Fruit fly (Drosophila melanogaster) whole organism, embryonic: ENCODE results near the gene fzy.

Source experiments
- Abd-B ChIP-seq: fragments of 200-800 bp; sonication (Bioruptor generic); optimal IDR thresholded peaks from 2 replicates; lab custom pipeline; 2018; ENCODE audit warnings: missing biosample characterization, mild to moderate bottlenecking, missing genetic modification characterization, moderate library complexity
- Adf1 ChIP-seq: fragments of 200-800 bp; sonication (Bioruptor generic); IDR thresholded peaks from 2 replicates; pipeline ENCODE4 v1.3.6; 2022; ENCODE audit warnings: missing biosample characterization, missing genetic modification characterization
- Awh ChIP-seq: fragments of 200-800 bp; sonication (Bioruptor generic); IDR thresholded peaks from 2 replicates; pipeline ENCODE4, ENCODE4 v1.3.6; 2022; ENCODE audit warnings: missing biosample characterization, missing genetic modification characterization
- CG10267 ChIP-seq: fragments of 200-800 bp; sonication (Bioruptor generic); optimal IDR thresholded peaks from 2 replicates; lab custom pipeline; 2018; ENCODE audit warnings: missing biosample characterization, mild to moderate bottlenecking, missing genetic modification characterization, moderate library complexity
- CG10462 ChIP-seq: fragments of 200-800 bp; sonication (Bioruptor generic); optimal IDR thresholded peaks from 2 replicates; lab custom pipeline; 2016; ENCODE audit warnings: missing biosample characterization, missing genetic modification characterization
- CG15011 ChIP-seq: fragments of 200-800 bp; sonication (Bioruptor generic); optimal IDR thresholded peaks from 3 replicates; lab custom pipeline; 2018; ENCODE audit warnings: missing biosample characterization, mild to moderate bottlenecking, missing genetic modification characterization
- CG16813 ChIP-seq: fragments of 200-800 bp; sonication (Bioruptor generic); IDR thresholded peaks from 3 replicates; pipeline ENCODE4 v1.3.6; 2022; ENCODE audit warnings: missing biosample characterization, missing genetic modification characterization; ENCODE audit not compliant: partially characterized antibody
- CG17328 ChIP-seq: fragments of 200-800 bp; sonication (Bioruptor generic); IDR thresholded peaks from 2 replicates; pipeline ENCODE4 v1.3.6; 2022; ENCODE audit warnings: missing biosample characterization, missing genetic modification characterization
- CG17359 ChIP-seq: fragments of 200-800 bp; sonication (Bioruptor generic); optimal IDR thresholded peaks from 3 replicates; lab custom pipeline; 2018; ENCODE audit warnings: missing biosample characterization, mild to moderate bottlenecking, missing genetic modification characterization, moderate library complexity
- CG18599 ChIP-seq: fragments of 200-800 bp; sonication (Bioruptor generic); optimal IDR thresholded peaks from 3 replicates; lab custom pipeline; 2017; ENCODE audit warnings: missing biosample characterization, missing genetic modification characterization, mild to moderate bottlenecking, moderate library complexity, missing genetic modification reagents
- CG18619 ChIP-seq: fragments of 200-800 bp; sonication (Bioruptor generic); optimal IDR thresholded peaks from 3 replicates; lab custom pipeline; 2017; ENCODE audit warnings: missing biosample characterization, mild to moderate bottlenecking, missing genetic modification characterization
- CG4282 ChIP-seq: fragments of 200-800 bp; sonication (Bioruptor generic); optimal IDR thresholded peaks from 2 replicates; lab custom pipeline; 2016; ENCODE audit warnings: missing biosample characterization, missing genetic modification characterization
- CG4617 ChIP-seq: fragments of 200-800 bp; sonication (Bioruptor generic); optimal IDR thresholded peaks from 3 replicates; lab custom pipeline; 2016; ENCODE audit warnings: missing biosample characterization, missing genetic modification characterization, borderline replicate concordance
- CG4730 ChIP-seq: fragments of 200-800 bp; sonication (Bioruptor generic); IDR thresholded peaks from 2 replicates; pipeline ENCODE4 v1.3.6; 2022; ENCODE audit warnings: missing biosample characterization, missing genetic modification characterization
- CG5245 ChIP-seq: fragments of 200-800 bp; sonication (Bioruptor generic); optimal IDR thresholded peaks from 3 replicates; lab custom pipeline; 2016; ENCODE audit warnings: missing biosample characterization, missing genetic modification characterization
- CG6791 ChIP-seq: fragments of 200-800 bp; sonication (Bioruptor generic); IDR thresholded peaks from 3 replicates; pipeline ENCODE4 v1.3.6; 2022; ENCODE audit warnings: missing biosample characterization, missing genetic modification characterization; ENCODE audit not compliant: partially characterized antibody
- CG6854 ChIP-seq: fragments of 200-800 bp; sonication (Bioruptor generic); optimal IDR thresholded peaks from 3 replicates; lab custom pipeline; 2017; ENCODE audit warnings: missing biosample characterization, mild to moderate bottlenecking, missing genetic modification characterization
- CG8359 ChIP-seq: fragments of 200-800 bp; sonication (Bioruptor generic); optimal IDR thresholded peaks from 2 replicates; lab custom pipeline; 2017; ENCODE audit warnings: missing biosample characterization, mild to moderate bottlenecking, missing genetic modification characterization, borderline replicate concordance
- CG9437 ChIP-seq: fragments of 200-800 bp; sonication (Bioruptor generic); optimal IDR thresholded peaks from 2 replicates; lab custom pipeline; 2018; ENCODE audit warnings: missing biosample characterization, mild to moderate bottlenecking, missing genetic modification characterization
- Doc3 ChIP-seq: fragments of 200-800 bp; sonication (Bioruptor generic); IDR thresholded peaks from 3 replicates; pipeline ENCODE4 v1.3.6; 2022; ENCODE audit warnings: missing biosample characterization, missing genetic modification characterization; ENCODE audit not compliant: partially characterized antibody
- H15 ChIP-seq: fragments of 200-800 bp; sonication (Bioruptor generic); IDR thresholded peaks from 3 replicates; pipeline ENCODE4 v1.3.6; 2022; ENCODE audit warnings: missing biosample characterization, missing genetic modification characterization
- Hand ChIP-seq: fragments of 200-800 bp; sonication (Bioruptor generic); optimal IDR thresholded peaks from 2 replicates; lab custom pipeline; 2017; ENCODE audit warnings: mild to moderate bottlenecking, missing biosample characterization, missing genetic modification reagents, missing genetic modification characterization
- Max ChIP-seq: fragments of 200-800 bp; sonication (Bioruptor generic); optimal IDR thresholded peaks from 2 replicates; lab custom pipeline; 2016; ENCODE audit warnings: missing biosample characterization, mild to moderate bottlenecking, missing genetic modification characterization
- NC2α ChIP-seq: fragments of 200-800 bp; sonication (Bioruptor generic); optimal IDR thresholded peaks from 2 replicates; lab custom pipeline; 2016; ENCODE audit warnings: missing biosample characterization, missing genetic modification characterization
- Optix ChIP-seq: fragments of 200-800 bp; sonication (Bioruptor generic); IDR thresholded peaks from 3 replicates; pipeline ENCODE4 v1.3.6; 2022; ENCODE audit warnings: missing biosample characterization, missing genetic modification characterization
- Sry-β ChIP-seq: fragments of 200-800 bp; sonication (Bioruptor generic); optimal IDR thresholded peaks from 2 replicates; lab custom pipeline; 2018; ENCODE audit warnings: missing biosample characterization, mild to moderate bottlenecking, missing genetic modification characterization, moderate library complexity
- Ssrp ChIP-seq: fragments of 200-800 bp; sonication (Bioruptor generic); optimal IDR thresholded peaks from 2 replicates; lab custom pipeline; 2018; ENCODE audit warnings: missing biosample characterization, mild to moderate bottlenecking, missing genetic modification characterization, moderate library complexity
- TFAM ChIP-seq: fragments of 200-800 bp; sonication (Bioruptor generic); optimal IDR thresholded peaks from 2 replicates; lab custom pipeline; 2017; ENCODE audit warnings: missing biosample characterization, missing genetic modification characterization, inconsistent platforms
- Taf1 ChIP-seq: fragments of 200-800 bp; sonication (Bioruptor generic); IDR thresholded peaks from 2 replicates; pipeline ENCODE4 v1.3.6; 2022; ENCODE audit warnings: missing biosample characterization, missing genetic modification characterization
- YL-1 ChIP-seq: fragments of 200-800 bp; sonication (Bioruptor generic); optimal IDR thresholded peaks from 3 replicates; lab custom pipeline; 2017; ENCODE audit warnings: missing biosample characterization, mild to moderate bottlenecking, missing genetic modification characterization
- bbx ChIP-seq: fragments of 200-800 bp; sonication (Bioruptor generic); IDR thresholded peaks from 2 replicates; pipeline ENCODE4 v1.3.6; 2022; ENCODE audit warnings: missing biosample characterization, missing genetic modification characterization; ENCODE audit not compliant: partially characterized antibody
- bowl ChIP-seq: fragments of 200-800 bp; sonication (Bioruptor generic); IDR thresholded peaks from 2 replicates; pipeline ENCODE4 v1.3.6; 2022; ENCODE audit warnings: missing biosample characterization, missing genetic modification characterization
- bsh ChIP-seq, 2 experiments: fragments of 200-800 bp; sonication (Bioruptor generic); optimal IDR thresholded peaks; 2 replicates each; lab custom pipeline; 2017 to 2018; ENCODE audit warnings: mild to moderate bottlenecking in 2 of 2, missing biosample characterization in 2 of 2, missing genetic modification characterization in 2 of 2, moderate library complexity in 1 of 2
- cato ChIP-seq: fragments of 200-800 bp; sonication (Bioruptor generic); optimal IDR thresholded peaks from 2 replicates; lab custom pipeline; 2016; ENCODE audit warnings: missing biosample characterization, missing genetic modification characterization, borderline replicate concordance
- caup ChIP-seq: fragments of 200-800 bp; sonication (Bioruptor generic); optimal IDR thresholded peaks from 3 replicates; lab custom pipeline; 2017; ENCODE audit warnings: missing biosample characterization, mild to moderate bottlenecking, missing genetic modification characterization, moderate library complexity; ENCODE audit not compliant: severe bottlenecking
- chn ChIP-seq: fragments of 200-800 bp; sonication (Bioruptor generic); optimal IDR thresholded peaks from 2 replicates; lab custom pipeline; 2016; ENCODE audit warnings: missing biosample characterization, missing genetic modification characterization
- ci ChIP-seq: fragments of 200-800 bp; sonication (Bioruptor generic); IDR thresholded peaks from 3 replicates; pipeline ENCODE4 v1.3.6; 2022; ENCODE audit warnings: missing biosample characterization, missing genetic modification characterization
- croc ChIP-seq: fragments of 200-800 bp; sonication (Bioruptor generic); conservative IDR thresholded peaks from 3 replicates; pipeline ENCODE4 v1.3.6; 2022; ENCODE audit warnings: missing biosample characterization, missing genetic modification characterization
- crol ChIP-seq: fragments of 200-800 bp; sonication (Bioruptor generic); IDR thresholded peaks from 2 replicates; pipeline ENCODE4 v1.3.6; 2022; ENCODE audit warnings: missing biosample characterization, missing genetic modification characterization
- grn ChIP-seq: fragments of 200-800 bp; sonication (Bioruptor generic); optimal IDR thresholded peaks from 3 replicates; lab custom pipeline; 2017; ENCODE audit warnings: missing biosample characterization, missing genetic modification characterization
- jumu ChIP-seq: fragments of 200-800 bp; sonication (Bioruptor generic); optimal IDR thresholded peaks from 3 replicates; lab custom pipeline; 2016; ENCODE audit warnings: missing biosample characterization, missing genetic modification characterization
- pho ChIP-seq: fragments of 200-800 bp; sonication (Bioruptor generic); optimal IDR thresholded peaks from 2 replicates; lab custom pipeline; 2016; ENCODE audit warnings: missing biosample characterization, missing genetic modification characterization
- prd ChIP-seq, 3 experiments: fragments of >200 bp in 2 of 3; fragments of 200-800 bp in 1 of 3; sonication (Bioruptor generic) in 1 of 3; optimal IDR thresholded peaks in 2 of 3; IDR thresholded peaks in 1 of 3; 2 replicates in 2 of 3; 3 replicates in 1 of 3; pipeline versions ENCODE4 v1.3.6 to Lab custom; 2017 to 2022; ENCODE audit warnings: missing biosample characterization in 1 of 3, missing genetic modification characterization in 1 of 3
- pros ChIP-seq: fragments of 200-800 bp; sonication (Bioruptor generic); optimal IDR thresholded peaks from 3 replicates; lab custom pipeline; 2019; ENCODE audit warnings: missing biosample characterization, mild to moderate bottlenecking, missing genetic modification characterization, moderate library complexity
- run ChIP-seq: fragments of 200-800 bp; sonication (Bioruptor generic); optimal IDR thresholded peaks from 3 replicates; lab custom pipeline; 2018; ENCODE audit warnings: missing biosample characterization, mild to moderate bottlenecking, missing genetic modification characterization
- sima ChIP-seq: fragments of 200-800 bp; sonication (Bioruptor generic); optimal IDR thresholded peaks from 2 replicates; lab custom pipeline; 2016; ENCODE audit warnings: missing biosample characterization, missing genetic modification characterization
- so ChIP-seq: fragments of 200-800 bp; sonication (Bioruptor generic); IDR thresholded peaks from 3 replicates; pipeline ENCODE4 v1.3.6; 2022; ENCODE audit warnings: missing biosample characterization, missing genetic modification characterization

The fzy gene

DNA sequence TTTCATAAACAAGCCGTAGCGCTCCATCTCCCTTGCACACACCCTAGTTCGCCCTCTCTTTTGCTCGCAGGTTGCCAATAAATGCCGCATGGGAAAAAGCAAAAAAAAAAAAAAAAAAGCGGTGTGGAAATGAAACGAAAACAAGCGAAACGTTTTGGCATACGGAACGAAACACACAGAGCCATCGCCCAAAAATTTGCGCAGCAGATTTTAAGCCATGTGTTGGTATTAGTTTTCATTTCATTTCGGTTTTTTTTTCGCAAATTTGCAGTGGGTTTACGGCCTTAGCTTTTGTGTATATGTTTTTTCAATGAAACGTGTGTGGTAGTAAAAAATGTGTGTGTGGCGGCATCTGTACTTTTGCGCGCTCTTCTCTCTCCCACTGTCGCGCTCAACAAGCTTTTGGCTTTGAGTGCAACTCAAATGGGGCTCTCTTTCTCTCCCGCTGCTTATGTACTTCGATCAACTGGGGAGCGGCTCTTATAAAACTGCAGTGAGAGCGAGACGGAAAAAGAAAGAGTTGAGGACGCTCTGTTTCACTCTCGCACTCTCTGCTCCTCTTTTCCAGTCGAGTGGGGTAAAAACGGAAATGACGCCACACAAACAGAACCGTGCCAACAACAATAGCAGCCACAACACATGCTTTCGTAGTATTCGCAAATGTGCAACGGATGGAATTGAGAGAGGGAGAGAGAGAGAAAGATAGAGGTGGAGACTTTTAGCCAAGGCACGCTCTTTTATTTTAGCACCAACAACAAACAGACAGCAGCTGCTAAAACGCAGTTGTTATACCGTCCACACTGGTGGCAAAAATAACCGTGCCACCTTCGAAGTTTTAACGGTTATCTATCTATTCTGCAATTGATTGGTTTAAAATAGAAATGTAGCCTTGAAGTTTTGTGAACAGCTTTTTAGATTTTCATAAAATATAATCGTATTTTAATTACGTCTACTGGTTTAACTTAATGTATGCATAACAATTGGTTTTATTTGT, 26.2 kb upstream of the fzy start (continued):
- TF ChIP-seq CG4730 = no peak
- no peak for TF ChIP-seq Optix (GFP tag; lab: Robert Waterston, UW)
- peak; percentile 23 for TF ChIP-seq Abd-B (GFP tag; lab: Kevin White, UChicago)
- no peak for TF ChIP-seq croc (GFP tag; lab: Robert Waterston, UW)
- TF ChIP-seq NC2α (GFP tag; lab: Kevin White, UChicago) = no peak
- TF ChIP-seq CG4282 (GFP tag; lab: Kevin White, UChicago) = peak; percentile 9
- TF ChIP-seq CG18619 (GFP tag; lab: Kevin White, UChicago) = peak; percentile 23
- no peak for TF ChIP-seq Awh (GFP tag; lab: Robert Waterston, UW)
- TF ChIP-seq YL-1 (GFP tag; lab: Kevin White, UChicago) = no peak
- TF ChIP-seq Hand (GFP tag; lab: Kevin White, UChicago) = peak; percentile 48
- no peak for TF ChIP-seq chn
- no peak for TF ChIP-seq CG4617
- peak; percentile 2 for TF ChIP-seq CG10462
- no peak for TF ChIP-seq jumu (GFP tag; lab: Kevin White, UChicago)
- no peak for TF ChIP-seq Taf1
- peak; percentile 30 for TF ChIP-seq CG6854 (GFP tag; lab: Kevin White, UChicago)
- TF ChIP-seq Sry-β (GFP tag; lab: Kevin White, UChicago) = no peak
- TF ChIP-seq CG18599 (GFP tag; lab: Kevin White, UChicago) = peak; percentile 77
- no peak for TF ChIP-seq prd (optimal IDR thresholded peaks at IDR 0.05; lab: Kevin White, UChicago)
- no peak for TF ChIP-seq prd (GFP tag; IDR thresholded peaks at IDR 0.05; lab: Robert Waterston, UW)
- TF ChIP-seq caup (GFP tag; lab: Kevin White, UChicago) = peak; percentile 35
- no peak for TF ChIP-seq crol
- no peak for TF ChIP-seq sima (GFP tag; lab: Kevin White, UChicago)
- TF ChIP-seq pros (GFP tag; lab: Kevin White, UChicago) = no peak
- TF ChIP-seq so (GFP tag; lab: Robert Waterston, UW) = no peak
- TF ChIP-seq ci = no peak
- TF ChIP-seq CG5245 = no peak
- TF ChIP-seq TFAM (GFP tag; lab: Kevin White, UChicago) = no peak
- TF ChIP-seq grn = no peak
- TF ChIP-seq Adf1 = no peak
- no peak for TF ChIP-seq H15 (GFP tag; lab: Robert Waterston, UW)
- no peak for TF ChIP-seq CG6791 (GFP tag; lab: Robert Waterston, UW)
- peak; percentile 54 for TF ChIP-seq CG17359 (tag; lab: Kevin White, UChicago)
- TF ChIP-seq Ssrp = peak; percentile 1
- TF ChIP-seq CG16813 (GFP tag; lab: Robert Waterston, UW) = no peak
- peak; percentile 30 to 33 for TF ChIP-seq bsh (GFP tag; optimal IDR thresholded peaks at IDR 0.05; lab: Kevin White, UChicago)
- TF ChIP-seq cato = no peak
- no peak for TF ChIP-seq run (tag; lab: Kevin White, UChicago)
- TF ChIP-seq Doc3 (GFP tag; lab: Robert Waterston, UW) = no peak
- no peak for TF ChIP-seq CG10267 (tag; lab: Kevin White, UChicago)
- no peak for TF ChIP-seq CG8359 (GFP tag; lab: Kevin White, UChicago)
- TF ChIP-seq Max = peak; percentile 21
- no peak for TF ChIP-seq bbx (GFP tag; lab: Robert Waterston, UW)
- no peak for TF ChIP-seq CG9437 (GFP tag; lab: Kevin White, UChicago)
- no peak for TF ChIP-seq bowl (GFP tag; lab: Robert Waterston, UW)
- TF ChIP-seq CG17328 (GFP tag; lab: Robert Waterston, UW) = no peak
- TF ChIP-seq pho = peak; percentile 64
- no peak for TF ChIP-seq CG15011 (GFP tag; lab: Kevin White, UChicago)
